1 fruit fly cellular context compared by ENCODE assay signal in the genomic region with DNA sequence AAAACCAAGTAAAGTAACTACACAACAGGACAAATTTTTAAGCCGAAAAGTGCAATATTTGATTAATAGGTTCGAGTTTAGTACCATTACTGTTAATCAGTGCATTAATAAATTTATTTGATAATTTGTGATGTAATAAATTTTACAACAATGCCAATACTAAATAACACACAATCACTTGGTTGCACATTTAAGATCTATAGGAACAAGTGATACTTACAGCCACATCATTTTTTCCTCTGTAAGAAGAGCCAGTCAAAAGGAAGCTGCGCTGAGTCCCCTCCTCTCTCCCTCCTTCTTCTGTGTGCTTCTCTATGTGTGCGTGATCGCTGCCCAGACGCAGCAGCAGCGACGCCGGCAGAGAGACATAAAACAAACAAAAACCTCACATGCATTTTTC.
A peak's percentile ranks its signal among the peaks of the same experiment; 100 is the strongest.
TF ChIP-seq lines count a peak whose summit lies in the region.

No protein-coding gene starts in this region.

TF ChIP-seq in whole organism, embryonic, 481 proteins besides CTCF, POLR2A, EP300 and RAD21 (continued from another document and continues in another):
- TF ChIP-seq CG17361 (GFP tag; IDR thresholded peaks at IDR 0.05; lab: Robert Waterston, UW) (no peak), Ets97D (GFP tag; optimal IDR thresholded peaks at IDR 0.05; lab: Kevin White, UChicago) (no peak), maf-S (GFP tag; optimal IDR thresholded peaks at IDR 0.05; lab: Kevin White, UChicago) (no peak), vnd (GFP tag; IDR thresholded peaks at IDR 0.05; lab: Robert Waterston, UW; ENCODE audit: partially characterized antibody) (no peak), CG10274 (GFP tag; optimal IDR thresholded peaks at IDR 0.05; lab: Kevin White, UChicago) (no peak), pb (GFP tag; optimal IDR thresholded peaks at IDR 0.05; lab: Kevin White, UChicago) (no peak), D19B (GFP tag; optimal IDR thresholded peaks at IDR 0.05; lab: Kevin White, UChicago) (no peak), CG1832 (GFP tag; optimal IDR thresholded peaks at IDR 0.05; lab: Kevin White, UChicago) (no peak), zfh1 (GFP tag; IDR thresholded peaks at IDR 0.05; lab: Robert Waterston, UW) (0 out of 3 replicates have a peak, but pooled peaks have one; percentile 25), sisA (GFP tag; IDR thresholded peaks at IDR 0.05; lab: Robert Waterston, UW) (no peak), tin (GFP tag; optimal IDR thresholded peaks at IDR 0.05; lab: Kevin White, UChicago) (no peak), sc (optimal IDR thresholded peaks at IDR 0.05; lab: Kevin White, UChicago) (no peak), sc (GFP tag; optimal IDR thresholded peaks at IDR 0.05; lab: Kevin White, UChicago) (no peak), D (optimal IDR thresholded peaks at IDR 0.05; lab: Kevin White, UChicago) (no peak), D (GFP tag; optimal IDR thresholded peaks at IDR 0.05; lab: Kevin White, UChicago) (peak; percentile 3), Gsc (GFP tag; IDR thresholded peaks at IDR 0.05; lab: Robert Waterston, UW) (no peak), Bdp1 (GFP tag; optimal IDR thresholded peaks at IDR 0.05; lab: Kevin White, UChicago) (no peak), chn (GFP tag; optimal IDR thresholded peaks at IDR 0.05; lab: Kevin White, UChicago) (no peak), B-H1 (GFP tag; IDR thresholded peaks at IDR 0.05; lab: Robert Waterston, UW) (no peak), Opbp (GFP tag; IDR thresholded peaks at IDR 0.05; lab: Robert Waterston, UW; ENCODE audit: partially characterized antibody) (no peak), CG8924 (tag; optimal IDR thresholded peaks at IDR 0.05; lab: Kevin White, UChicago) (peak; percentile 39), CG11696 (GFP tag; IDR thresholded peaks at IDR 0.05; lab: Robert Waterston, UW) (no peak), CG8388 (GFP tag; optimal IDR thresholded peaks at IDR 0.05; lab: Kevin White, UChicago) (peak; percentile 58), unc-4 (GFP tag; IDR thresholded peaks at IDR 0.05; lab: Robert Waterston, UW; ENCODE audit: partially characterized antibody) (no peak), zen2 (GFP tag; IDR thresholded peaks at IDR 0.05; lab: Robert Waterston, UW; ENCODE audit: partially characterized antibody) (no peak), CG11456 (GFP tag; IDR thresholded peaks at IDR 0.05; lab: Robert Waterston, UW) (no peak), twi (tag; optimal IDR thresholded peaks at IDR 0.05; lab: Kevin White, UChicago) (no peak), CG9817 (tag; optimal IDR thresholded peaks at IDR 0.05; lab: Kevin White, UChicago) (no peak), stc (GFP tag; IDR thresholded peaks at IDR 0.05; lab: Robert Waterston, UW) (no peak), fd96Cb (tag; optimal IDR thresholded peaks at IDR 0.05; lab: Kevin White, UChicago) (no peak), Mes4 (GFP tag; optimal IDR thresholded peaks at IDR 0.05; lab: Kevin White, UChicago) (peak; percentile 20), lola (GFP tag; optimal IDR thresholded peaks at IDR 0.05; lab: Kevin White, UChicago) (peak in 1 of 3 experiments; percentile 80), CG14710 (tag; optimal IDR thresholded peaks at IDR 0.05; lab: Kevin White, UChicago) (peak; percentile 57), phol (tag; optimal IDR thresholded peaks at IDR 0.05; lab: Kevin White, UChicago) (peak; percentile 60), CG11723 (GFP tag; optimal IDR thresholded peaks at IDR 0.05; lab: Kevin White, UChicago) (no peak), BtbVII (GFP tag; optimal IDR thresholded peaks at IDR 0.05; lab: Kevin White, UChicago) (no peak), Sry-δ (GFP tag; optimal IDR thresholded peaks at IDR 0.05; lab: Kevin White, UChicago) (no peak), Camta (GFP tag; optimal IDR thresholded peaks at IDR 0.05; lab: Kevin White, UChicago) (peak; percentile 8), CG8359 (GFP tag; optimal IDR thresholded peaks at IDR 0.05; lab: Kevin White, UChicago; ENCODE audit: borderline replicate concordance) (no peak), bsh (GFP tag; optimal IDR thresholded peaks at IDR 0.05; lab: Kevin White, UChicago) (peak; percentile 44 to 88), CoRest (tag; optimal IDR thresholded peaks at IDR 0.05; lab: Kevin White, UChicago) (peak; percentile 33), CG3995 (GFP tag; optimal IDR thresholded peaks at IDR 0.05; lab: Kevin White, UChicago) (no peak), HHEX (GFP tag; optimal IDR thresholded peaks at IDR 0.05; lab: Kevin White, UChicago) (no peak), Antp (GFP tag; optimal IDR thresholded peaks at IDR 0.05; lab: Kevin White, UChicago) (no peak), CG6854 (GFP tag; optimal IDR thresholded peaks at IDR 0.05; lab: Kevin White, UChicago) (no peak), C15 (GFP tag; IDR thresholded peaks at IDR 0.05; lab: Robert Waterston, UW) (no peak), Hr3 (GFP tag; optimal IDR thresholded peaks at IDR 0.05; lab: Kevin White, UChicago) (peak; percentile 7), HLH3B (GFP tag; IDR thresholded peaks at IDR 0.05; lab: Robert Waterston, UW) (no peak), ssp (GFP tag; IDR thresholded peaks at IDR 0.05; lab: Robert Waterston, UW) (no peak), repo (GFP tag; optimal IDR thresholded peaks at IDR 0.05; lab: Kevin White, UChicago) (no peak), Hsf (GFP tag; optimal IDR thresholded peaks at IDR 0.05; lab: Kevin White, UChicago) (no peak), CG8281 (tag; optimal IDR thresholded peaks at IDR 0.05; lab: Kevin White, UChicago) (no peak), CG11695 (GFP tag; IDR thresholded peaks at IDR 0.05; lab: Robert Waterston, UW) (no peak), disco-r (GFP tag; optimal IDR thresholded peaks at IDR 0.05; lab: Kevin White, UChicago) (no peak), Atf-2 (GFP tag; optimal IDR thresholded peaks at IDR 0.05; lab: Kevin White, UChicago) (no peak), MBD-R2 (GFP tag; IDR thresholded peaks at IDR 0.05; lab: Robert Waterston, UW) (no peak), CG13123 (GFP tag; optimal IDR thresholded peaks at IDR 0.05; lab: Kevin White, UChicago) (no peak), CG15269 (tag; optimal IDR thresholded peaks at IDR 0.05; lab: Kevin White, UChicago) (no peak), CG3281 (GFP tag; optimal IDR thresholded peaks at IDR 0.05; lab: Kevin White, UChicago) (no peak), Atf6 (GFP tag; IDR thresholded peaks at IDR 0.05; lab: Robert Waterston, UW) (no peak), pnt (GFP tag; optimal IDR thresholded peaks at IDR 0.05; lab: Kevin White, UChicago) (no peak), yki (optimal IDR thresholded peaks at IDR 0.05; lab: Kevin White, UChicago) (no peak), bowl (GFP tag; IDR thresholded peaks at IDR 0.05; lab: Robert Waterston, UW) (no peak), ranshi (GFP tag; IDR thresholded peaks at IDR 0.05; lab: Robert Waterston, UW) (0 out of 2 replicates have a peak, but pooled peaks have one; percentile 6), kni (GFP tag; optimal IDR thresholded peaks at IDR 0.05; lab: Kevin White, UChicago) (peak; percentile 3), CG1602 (GFP tag; optimal IDR thresholded peaks at IDR 0.05; lab: Kevin White, UChicago) (peak; percentile 31), CG4424 (GFP tag; optimal IDR thresholded peaks at IDR 0.05; lab: Kevin White, UChicago) (no peak), NK7.1 (GFP tag; optimal IDR thresholded peaks at IDR 0.05; lab: Kevin White, UChicago) (no peak), NC2β (GFP tag; optimal IDR thresholded peaks at IDR 0.05; lab: Kevin White, UChicago) (no peak), trem (tag; optimal IDR thresholded peaks at IDR 0.05; lab: Kevin White, UChicago) (no peak), CG16813 (GFP tag; IDR thresholded peaks at IDR 0.05; lab: Robert Waterston, UW; ENCODE audit: partially characterized antibody) (no peak), CG13894 (tag; optimal IDR thresholded peaks at IDR 0.05; lab: Kevin White, UChicago) (no peak), hb (GFP tag; IDR thresholded peaks at IDR 0.05; lab: Robert Waterston, UW; ENCODE audit: partially characterized antibody) (no peak), CG17802 (tag; optimal IDR thresholded peaks at IDR 0.05; lab: Kevin White, UChicago) (no peak), Mad (GFP tag; optimal IDR thresholded peaks at IDR 0.05; lab: Kevin White, UChicago) (no peak), CG12104 (GFP tag; optimal IDR thresholded peaks at IDR 0.05; lab: Kevin White, UChicago) (no peak), CG11093 (GFP tag; IDR thresholded peaks at IDR 0.05; lab: Robert Waterston, UW) (no peak), CG15696 (tag; optimal IDR thresholded peaks at IDR 0.05; lab: Kevin White, UChicago) (peak; percentile 74), Hr39 (optimal IDR thresholded peaks at IDR 0.05; lab: Kevin White, UChicago) (no peak), gem (tag; optimal IDR thresholded peaks at IDR 0.05; lab: Kevin White, UChicago) (peak; percentile 66), jing (GFP tag; optimal IDR thresholded peaks at IDR 0.05; lab: Kevin White, UChicago) (no peak), zf30C (GFP tag; optimal IDR thresholded peaks at IDR 0.05; lab: Kevin White, UChicago) (peak; percentile 96), CrebB (tag; optimal IDR thresholded peaks at IDR 0.05; lab: Kevin White, UChicago) (no peak), CG34376 (GFP tag; optimal IDR thresholded peaks at IDR 0.05; lab: Kevin White, UChicago) (no peak), seq (GFP tag; IDR thresholded peaks at IDR 0.05; lab: Robert Waterston, UW) (no peak), cad (GFP tag; optimal IDR thresholded peaks at IDR 0.05; lab: Kevin White, UChicago) (peak; percentile 21), lmd (GFP tag; IDR thresholded peaks at IDR 0.05; lab: Robert Waterston, UW) (no peak), CG16815 (GFP tag; optimal IDR thresholded peaks at IDR 0.05; lab: Kevin White, UChicago) (peak; percentile 62), ATbp (GFP tag; optimal IDR thresholded peaks at IDR 0.05; lab: Kevin White, UChicago) (no peak), mam (GFP tag; optimal IDR thresholded peaks at IDR 0.05; lab: Kevin White, UChicago) (no peak), CG11504 (tag; optimal IDR thresholded peaks at IDR 0.05; lab: Kevin White, UChicago) (peak; percentile 0), CG12236 (GFP tag; optimal IDR thresholded peaks at IDR 0.05; lab: Kevin White, UChicago) (no peak), tll (GFP tag; optimal IDR thresholded peaks at IDR 0.05; lab: Kevin White, UChicago) (no peak), cas (GFP tag; IDR thresholded peaks at IDR 0.05; lab: Robert Waterston, UW) (no peak), hth (optimal IDR thresholded peaks at IDR 0.05; lab: Kevin White, UChicago) (no peak), Hr78 (GFP tag; optimal IDR thresholded peaks at IDR 0.05; lab: Kevin White, UChicago) (no peak), slbo (GFP tag; IDR thresholded peaks at IDR 0.05; lab: Robert Waterston, UW) (no peak), Vsx1 (GFP tag; optimal IDR thresholded peaks at IDR 0.05; lab: Kevin White, UChicago) (peak; percentile 4), insv (GFP tag; optimal IDR thresholded peaks at IDR 0.05; lab: Kevin White, UChicago) (no peak), YL-1 (GFP tag; optimal IDR thresholded peaks at IDR 0.05; lab: Kevin White, UChicago) (no peak), wek (GFP tag; optimal IDR thresholded peaks at IDR 0.05; lab: Kevin White, UChicago) (no peak), org-1 (GFP tag; optimal IDR thresholded peaks at IDR 0.05; lab: Kevin White, UChicago) (no peak), CG42726 (GFP tag; IDR thresholded peaks at IDR 0.05; lab: Robert Waterston, UW; ENCODE audit: partially characterized antibody) (no peak), Doc2 (GFP tag; IDR thresholded peaks at IDR 0.05; lab: Robert Waterston, UW) (no peak), B-H2 (GFP tag; optimal IDR thresholded peaks at IDR 0.05; lab: Kevin White, UChicago) (no peak), pzg (GFP tag; optimal IDR thresholded peaks at IDR 0.05; lab: Kevin White, UChicago) (no peak), CG8290 (GFP tag; optimal IDR thresholded peaks at IDR 0.05; lab: Kevin White, UChicago) (no peak), CG8290 (tag; optimal IDR thresholded peaks at IDR 0.05; lab: Kevin White, UChicago) (no peak), toy (GFP tag; IDR thresholded peaks at IDR 0.05; lab: Robert Waterston, UW) (no peak), CG13624 (GFP tag; optimal IDR thresholded peaks at IDR 0.05; lab: Kevin White, UChicago) (no peak), NC2α (GFP tag; optimal IDR thresholded peaks at IDR 0.05; lab: Kevin White, UChicago) (no peak), CG4617 (GFP tag; optimal IDR thresholded peaks at IDR 0.05; lab: Kevin White, UChicago; ENCODE audit: borderline replicate concordance) (no peak), CG18262 (tag; optimal IDR thresholded peaks at IDR 0.05; lab: Kevin White, UChicago) (peak; percentile 72), Fer1 (GFP tag; optimal IDR thresholded peaks at IDR 0.05; lab: Kevin White, UChicago) (no peak), CG17829 (tag; optimal IDR thresholded peaks at IDR 0.05; lab: Kevin White, UChicago) (peak; percentile 60), CG6175 (GFP tag; IDR thresholded peaks at IDR 0.05; lab: Robert Waterston, UW) (no peak), kah (GFP tag; optimal IDR thresholded peaks at IDR 0.05; lab: Kevin White, UChicago) (no peak), Nf-YC (tag; optimal IDR thresholded peaks at IDR 0.05; lab: Kevin White, UChicago) (no peak), ham (GFP tag; IDR thresholded peaks at IDR 0.05; lab: Robert Waterston, UW) (no peak), bbx (GFP tag; IDR thresholded peaks at IDR 0.05; lab: Robert Waterston, UW; ENCODE audit: partially characterized antibody) (no peak), Dip3 (GFP tag; optimal IDR thresholded peaks at IDR 0.05; lab: Kevin White, UChicago) (no peak), CG3163 (GFP tag; optimal IDR thresholded peaks at IDR 0.05; lab: Kevin White, UChicago) (no peak), ci (GFP tag; IDR thresholded peaks at IDR 0.05; lab: Robert Waterston, UW) (no peak), Trl (optimal IDR thresholded peaks at IDR 0.05; lab: Kevin White, UChicago) (no peak), Trl (GFP tag; optimal IDR thresholded peaks at IDR 0.05; lab: Kevin White, UChicago) (no peak), Tbp (GFP tag; optimal IDR thresholded peaks at IDR 0.05; lab: Kevin White, UChicago) (no peak), CG4854 (GFP tag; optimal IDR thresholded peaks at IDR 0.05; lab: Kevin White, UChicago) (no peak), stwl (tag; optimal IDR thresholded peaks at IDR 0.05; lab: Kevin White, UChicago) (no peak), CG10147 (GFP tag; optimal IDR thresholded peaks at IDR 0.05; lab: Kevin White, UChicago) (no peak), inv (GFP tag; IDR thresholded peaks at IDR 0.05; lab: Robert Waterston, UW; ENCODE audit: partially characterized antibody) (no peak), Ada2b (GFP tag; IDR thresholded peaks at IDR 0.05; lab: Robert Waterston, UW) (no peak), pfk (GFP tag; optimal IDR thresholded peaks at IDR 0.05; lab: Kevin White, UChicago) (no peak), bcd (GFP tag; optimal IDR thresholded peaks at IDR 0.05; lab: Kevin White, UChicago) (no peak), CG11085 (GFP tag; IDR thresholded peaks at IDR 0.05; lab: Robert Waterston, UW) (no peak)
